Worm (Caenorhabditis elegans): ENCODE measurements around the gene F53H8.3.

DNA sequence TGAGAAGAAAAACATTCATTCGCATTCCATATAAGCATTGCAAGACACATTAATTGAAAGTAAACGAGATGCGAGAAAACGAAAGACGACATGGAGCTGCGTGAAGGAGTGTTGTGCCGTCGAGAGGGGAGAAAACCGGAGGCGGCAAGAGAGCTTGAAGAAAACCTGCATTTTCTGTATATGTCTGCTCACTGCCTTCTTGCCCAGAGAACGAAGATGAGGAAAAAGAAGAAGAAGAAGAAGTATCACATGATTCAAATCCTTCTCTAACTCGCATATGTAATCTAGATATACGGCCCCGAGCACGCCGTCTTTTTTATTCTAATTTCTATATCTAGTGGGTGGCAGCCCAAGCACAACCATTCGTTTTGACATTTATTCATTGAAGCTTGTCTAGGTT lies 28.0 kb upstream of the F53H8.3 start:
- TF ChIP-seq elt-2 (tag; optimal IDR thresholded peaks at IDR 0.05) (no peak), ceh-6 (GFP tag; optimal IDR thresholded peaks at IDR 0.05) (no peak), pqm-1 (tag; optimal IDR thresholded peaks at IDR 0.05) (no peak), nhr-11 (tag; optimal IDR thresholded peaks at IDR 0.05) (no peak)

Data from whole organism, late embryonic.